Fruit fly (Drosophila melanogaster) whole organism, embryonic: ENCODE results near the gene ProRS-m.

Experiments used
- Aef1 ChIP-seq: fragments of 200-800 bp; sonication (Bioruptor generic); IDR thresholded peaks from 3 replicates; pipeline ENCODE4 v1.3.6; 2022; ENCODE audit warnings: missing biosample characterization, missing genetic modification characterization
- C15 ChIP-seq: fragments of 200-800 bp; sonication (Bioruptor generic); IDR thresholded peaks from 3 replicates; pipeline ENCODE4 v1.3.6; 2022; ENCODE audit warnings: missing biosample characterization, missing genetic modification characterization
- CG10274 ChIP-seq: fragments of 200-800 bp; sonication (Bioruptor generic); optimal IDR thresholded peaks from 3 replicates; lab custom pipeline; 2017; ENCODE audit warnings: missing biosample characterization, mild to moderate bottlenecking, missing genetic modification characterization
- CG10366 ChIP-seq: fragments of 200-800 bp; sonication (Bioruptor generic); IDR thresholded peaks from 2 replicates; pipeline ENCODE4 v1.3.6; 2022; ENCODE audit warnings: missing biosample characterization, missing genetic modification characterization
- CG11398 ChIP-seq: fragments of 200-800 bp; sonication (Bioruptor generic); optimal IDR thresholded peaks from 2 replicates; lab custom pipeline; 2016; ENCODE audit warnings: missing biosample characterization, missing genetic modification characterization
- CG12155 ChIP-seq: fragments of 200-800 bp; sonication (Bioruptor generic); optimal IDR thresholded peaks from 3 replicates; lab custom pipeline; 2016; ENCODE audit warnings: missing biosample characterization, missing genetic modification characterization
- CG13424 ChIP-seq: fragments of 200-800 bp; sonication (Bioruptor generic); optimal IDR thresholded peaks from 2 replicates; lab custom pipeline; 2019; ENCODE audit warnings: missing biosample characterization, mild to moderate bottlenecking, missing genetic modification characterization, moderate library complexity
- CG14050 ChIP-seq: fragments of 200-800 bp; sonication (Bioruptor generic); IDR thresholded peaks from 3 replicates; pipeline ENCODE4 v1.3.6; 2022; ENCODE audit warnings: missing biosample characterization, missing genetic modification characterization
- CG1602 ChIP-seq: fragments of 200-800 bp; sonication (Bioruptor generic); optimal IDR thresholded peaks from 3 replicates; lab custom pipeline; 2016; ENCODE audit warnings: missing biosample characterization, missing genetic modification characterization
- CG17612 ChIP-seq: fragments of 200-800 bp; sonication (Bioruptor generic); IDR thresholded peaks from 2 replicates; pipeline ENCODE4 v1.3.6; 2022; ENCODE audit warnings: missing biosample characterization, missing genetic modification characterization
- CG17802 ChIP-seq: fragments of 200-800 bp; sonication (Bioruptor generic); optimal IDR thresholded peaks from 2 replicates; lab custom pipeline; 2018; ENCODE audit warnings: missing biosample characterization, mild to moderate bottlenecking, missing genetic modification characterization, moderate library complexity
- CG3995 ChIP-seq: fragments of 200-800 bp; sonication (Bioruptor generic); optimal IDR thresholded peaks from 3 replicates; lab custom pipeline; 2016; ENCODE audit warnings: missing biosample characterization, missing genetic modification characterization
- CG4617 ChIP-seq: fragments of 200-800 bp; sonication (Bioruptor generic); optimal IDR thresholded peaks from 3 replicates; lab custom pipeline; 2016; ENCODE audit warnings: missing biosample characterization, missing genetic modification characterization, borderline replicate concordance
- CG5180 ChIP-seq: fragments of 200-800 bp; sonication (Bioruptor generic); optimal IDR thresholded peaks from 3 replicates; lab custom pipeline; 2017; ENCODE audit warnings: missing biosample characterization, missing genetic modification characterization, mild to moderate bottlenecking, moderate library complexity, missing genetic modification reagents
- CG6654 ChIP-seq: fragments of 200-800 bp; sonication (Bioruptor generic); optimal IDR thresholded peaks from 2 replicates; lab custom pipeline; 2017; ENCODE audit warnings: missing biosample characterization, mild to moderate bottlenecking, missing genetic modification characterization
- CG7357 ChIP-seq: fragments of 200-800 bp; sonication (Bioruptor generic); IDR thresholded peaks from 3 replicates; pipeline ENCODE4 v1.3.6; 2022; ENCODE audit warnings: missing biosample characterization, missing genetic modification characterization
- CG7372 ChIP-seq: fragments of 200-800 bp; sonication (Bioruptor generic); IDR thresholded peaks from 2 replicates; pipeline ENCODE4 v1.3.6; 2022; ENCODE audit warnings: missing biosample characterization, missing genetic modification characterization
- CG8924 ChIP-seq: fragments of 200-800 bp; optimal IDR thresholded peaks from 3 replicates; lab custom pipeline; 2019; ENCODE audit warnings: missing biosample characterization, mild to moderate bottlenecking, missing genetic modification characterization, moderate library complexity
- CG9437 ChIP-seq: fragments of 200-800 bp; sonication (Bioruptor generic); optimal IDR thresholded peaks from 2 replicates; lab custom pipeline; 2018; ENCODE audit warnings: missing biosample characterization, mild to moderate bottlenecking, missing genetic modification characterization
- CG9817 ChIP-seq: fragments of 200-800 bp; sonication (Bioruptor generic); optimal IDR thresholded peaks from 2 replicates; lab custom pipeline; 2018; ENCODE audit warnings: missing biosample characterization, mild to moderate bottlenecking, missing genetic modification characterization, moderate library complexity
- CrebB ChIP-seq: fragments of 200-800 bp; sonication (Bioruptor generic); optimal IDR thresholded peaks from 3 replicates; lab custom pipeline; 2018; ENCODE audit warnings: missing biosample characterization, mild to moderate bottlenecking, missing genetic modification characterization
- D ChIP-seq, 2 experiments: fragments of 200-800 bp in 1 of 2; fragments of >200 bp in 1 of 2; sonication (Bioruptor generic) in 1 of 2; optimal IDR thresholded peaks; 2 replicates in 1 of 2; 3 replicates in 1 of 2; lab custom pipeline; 2017; ENCODE audit warnings: mild to moderate bottlenecking in 1 of 2, missing biosample characterization in 1 of 2, missing genetic modification characterization in 1 of 2, missing genetic modification reagents in 1 of 2
- D19A ChIP-seq: fragments of 200-800 bp; optimal IDR thresholded peaks from 3 replicates; lab custom pipeline; 2019; ENCODE audit warnings: missing biosample characterization, mild to moderate bottlenecking, missing genetic modification characterization, moderate library complexity
- Dfd ChIP-seq, 2 experiments: fragments of >200 bp; optimal IDR thresholded peaks; 2 replicates each; lab custom pipeline; 2017; ENCODE audit warnings: missing biosample characterization in 2 of 2, missing genetic modification characterization in 2 of 2
- Hsf ChIP-seq: fragments of 200-800 bp; sonication (Bioruptor generic); optimal IDR thresholded peaks from 3 replicates; lab custom pipeline; 2016; ENCODE audit warnings: missing biosample characterization, missing genetic modification characterization
- Lim3 ChIP-seq: fragments of 200-800 bp; sonication (Bioruptor generic); IDR thresholded peaks from 2 replicates; pipeline ENCODE4 v1.3.6; 2022; ENCODE audit warnings: missing biosample characterization, missing genetic modification characterization
- Meics ChIP-seq: fragments of 200-800 bp; sonication (Bioruptor generic); optimal IDR thresholded peaks from 2 replicates; lab custom pipeline; 2017; ENCODE audit warnings: missing biosample characterization, mild to moderate bottlenecking, missing genetic modification characterization
- Nf-YB ChIP-seq: fragments of 200-800 bp; sonication (Bioruptor generic); optimal IDR thresholded peaks from 3 replicates; lab custom pipeline; 2019; ENCODE audit warnings: missing biosample characterization, mild to moderate bottlenecking, missing genetic modification characterization, moderate library complexity
- Nf-YC ChIP-seq: fragments of 200-800 bp; optimal IDR thresholded peaks from 3 replicates; lab custom pipeline; 2019; ENCODE audit warnings: missing biosample characterization, mild to moderate bottlenecking, missing genetic modification characterization, moderate library complexity
- Ravus ChIP-seq: fragments of 200-800 bp; sonication (Bioruptor generic); IDR thresholded peaks from 2 replicates; pipeline ENCODE4 v1.3.6; 2022; ENCODE audit warnings: missing biosample characterization, missing genetic modification characterization
- Sry-δ ChIP-seq: fragments of 200-800 bp; sonication (Bioruptor generic); optimal IDR thresholded peaks from 2 replicates; lab custom pipeline; 2016; ENCODE audit warnings: missing biosample characterization, missing genetic modification characterization
- Stat92E ChIP-seq, 3 experiments: fragments of >200 bp in 2 of 3; fragments of 200-800 bp in 1 of 3; sonication (Bioruptor generic) in 1 of 3; optimal IDR thresholded peaks; 2 replicates each; lab custom pipeline; 2017 to 2019; ENCODE audit warnings: missing biosample characterization in 3 of 3, missing genetic modification characterization in 3 of 3, mild to moderate bottlenecking in 1 of 3, moderate library complexity in 1 of 3
- YL-1 ChIP-seq: fragments of 200-800 bp; sonication (Bioruptor generic); optimal IDR thresholded peaks from 3 replicates; lab custom pipeline; 2017; ENCODE audit warnings: missing biosample characterization, mild to moderate bottlenecking, missing genetic modification characterization
- abd-A ChIP-seq: fragments of 200-800 bp; sonication (Bioruptor generic); optimal IDR thresholded peaks from 3 replicates; lab custom pipeline; 2019; ENCODE audit warnings: missing biosample characterization, mild to moderate bottlenecking, missing genetic modification characterization, moderate library complexity
- ap ChIP-seq: fragments of 200-800 bp; sonication (Bioruptor generic); IDR thresholded peaks from 2 replicates; pipeline ENCODE4 v1.3.6; 2022; ENCODE audit warnings: missing biosample characterization, missing genetic modification characterization
- cas ChIP-seq: fragments of 200-800 bp; sonication (Bioruptor generic); IDR thresholded peaks from 2 replicates; pipeline ENCODE4 v1.3.6; 2022; ENCODE audit warnings: missing biosample characterization, missing genetic modification characterization
- ci ChIP-seq: fragments of 200-800 bp; sonication (Bioruptor generic); IDR thresholded peaks from 3 replicates; pipeline ENCODE4 v1.3.6; 2022; ENCODE audit warnings: missing biosample characterization, missing genetic modification characterization
- cwo ChIP-seq: fragments of 200-800 bp; sonication (Bioruptor generic); optimal IDR thresholded peaks from 3 replicates; lab custom pipeline; 2017; ENCODE audit warnings: missing biosample characterization, missing genetic modification characterization, mild to moderate bottlenecking, moderate library complexity, missing genetic modification reagents
- eve ChIP-seq, 2 experiments: fragments of >200 bp; optimal IDR thresholded peaks; 2 replicates each; lab custom pipeline; 2017; ENCODE audit warnings: missing biosample characterization in 2 of 2, missing genetic modification characterization in 2 of 2
- exex ChIP-seq: fragments of 200-800 bp; sonication (Bioruptor generic); optimal IDR thresholded peaks from 4 replicates; lab custom pipeline; 2018; ENCODE audit warnings: missing biosample characterization, mild to moderate bottlenecking, missing genetic modification characterization, moderate library complexity
- fd3F ChIP-seq: fragments of 200-800 bp; sonication (Bioruptor generic); optimal IDR thresholded peaks from 2 replicates; lab custom pipeline; 2018; ENCODE audit warnings: missing biosample characterization, mild to moderate bottlenecking, missing genetic modification characterization, moderate library complexity
- gem ChIP-seq: fragments of 200-800 bp; sonication (Bioruptor generic); optimal IDR thresholded peaks from 2 replicates; lab custom pipeline; 2019; ENCODE audit warnings: missing biosample characterization, mild to moderate bottlenecking, missing genetic modification characterization, moderate library complexity
- gsb-n ChIP-seq: fragments of 200-800 bp; sonication (Bioruptor generic); optimal IDR thresholded peaks from 3 replicates; lab custom pipeline; 2018; ENCODE audit warnings: missing biosample characterization, mild to moderate bottlenecking, missing genetic modification characterization
- gt ChIP-seq: fragments of 200-800 bp; sonication (Bioruptor generic); IDR thresholded peaks from 2 replicates; pipeline ENCODE4 v1.3.6; 2022; ENCODE audit warnings: missing biosample characterization, missing genetic modification characterization
- h ChIP-seq: fragments of >200 bp; optimal IDR thresholded peaks from 2 replicates; lab custom pipeline; 2017
- insv ChIP-seq, 2 experiments: fragments of 200-800 bp; sonication (Bioruptor generic); optimal IDR thresholded peaks; 3 replicates each; lab custom pipeline; 2016 to 2018; ENCODE audit warnings: missing biosample characterization in 2 of 2, missing genetic modification characterization in 2 of 2
- nom ChIP-seq: fragments of 200-800 bp; sonication (Bioruptor generic); optimal IDR thresholded peaks from 2 replicates; lab custom pipeline; 2017; ENCODE audit warnings: missing biosample characterization, missing genetic modification characterization, mild to moderate bottlenecking, moderate library complexity, missing genetic modification reagents
- pros ChIP-seq: fragments of 200-800 bp; sonication (Bioruptor generic); optimal IDR thresholded peaks from 3 replicates; lab custom pipeline; 2019; ENCODE audit warnings: missing biosample characterization, mild to moderate bottlenecking, missing genetic modification characterization, moderate library complexity
- sc ChIP-seq, 3 experiments: fragments of >200 bp in 2 of 3; fragments of 200-800 bp in 1 of 3; sonication (Bioruptor generic) in 1 of 3; optimal IDR thresholded peaks; 2 replicates in 2 of 3; 3 replicates in 1 of 3; lab custom pipeline; 2017; ENCODE audit warnings: mild to moderate bottlenecking in 1 of 3, missing biosample characterization in 1 of 3, missing genetic modification characterization in 1 of 3, missing genetic modification reagents in 1 of 3
- sna ChIP-seq: fragments of 200-800 bp; sonication (Bioruptor generic); IDR thresholded peaks from 2 replicates; pipeline ENCODE4 v1.3.6; 2022; ENCODE audit warnings: missing biosample characterization, missing genetic modification characterization; ENCODE audit not compliant: partially characterized antibody

Gene ProRS-m

dm6 chr3L:2631406-2631805 is 20.2 kb downstream of the ProRS-m start, which contains the start of the genes CG42245 and MEP-1 (continued):
- TF ChIP-seq Nf-YC (tag; lab: Kevin White, UChicago) = no peak
- no peak for TF ChIP-seq eve (GFP tag; optimal IDR thresholded peaks at IDR 0.05; lab: Kevin White, UChicago)
- no peak for TF ChIP-seq gt (GFP tag; lab: Robert Waterston, UW)
- no peak for TF ChIP-seq CG9437
- TF ChIP-seq CG17612 = no peak
- no peak for TF ChIP-seq ap (GFP tag; lab: Robert Waterston, UW)
- TF ChIP-seq YL-1 (GFP tag; lab: Kevin White, UChicago) = peak; percentile 37
- peak; percentile 50 for TF ChIP-seq CG8924
- TF ChIP-seq CG9817 (tag; lab: Kevin White, UChicago) = peak; percentile 18
- TF ChIP-seq insv (GFP tag; optimal IDR thresholded peaks at IDR 0.05; lab: Kevin White, UChicago) = peak in 1 of 2 experiments; percentile 34
- peak; percentile 56 for TF ChIP-seq CG12155 (GFP tag; lab: Kevin White, UChicago)
- TF ChIP-seq CG5180 (GFP tag; lab: Kevin White, UChicago) = no peak
- TF ChIP-seq Stat92E (GFP tag; optimal IDR thresholded peaks at IDR 0.05; lab: Kevin White, UChicago) = peak in 1 of 3 experiments; percentile 27
- TF ChIP-seq CG4617 (GFP tag; lab: Kevin White, UChicago) = peak; percentile 72
- TF ChIP-seq CG7357 (GFP tag; lab: Robert Waterston, UW) = no peak
- no peak for TF ChIP-seq fd3F (GFP tag; lab: Kevin White, UChicago)
- TF ChIP-seq CrebB (tag; lab: Kevin White, UChicago) = no peak
- TF ChIP-seq Aef1 = no peak
- TF ChIP-seq CG11398 (GFP tag; lab: Kevin White, UChicago) = peak; percentile 37
- no peak for TF ChIP-seq cwo (GFP tag; lab: Kevin White, UChicago)
- TF ChIP-seq cas = no peak
- TF ChIP-seq CG7372 = no peak
- no peak for TF ChIP-seq h (lab: Kevin White, UChicago)
- peak; percentile 61 for TF ChIP-seq sna (GFP tag; lab: Robert Waterston, UW)
- TF ChIP-seq Ravus (GFP tag; lab: Robert Waterston, UW) = no peak
- TF ChIP-seq abd-A (tag; lab: Kevin White, UChicago) = no peak
- TF ChIP-seq CG3995 (GFP tag; lab: Kevin White, UChicago) = peak; percentile 34
- no peak for TF ChIP-seq Nf-YB (GFP tag; lab: Kevin White, UChicago)
- TF ChIP-seq Meics (GFP tag; lab: Kevin White, UChicago) = peak; percentile 45
- TF ChIP-seq Lim3 (GFP tag; lab: Robert Waterston, UW) = no peak
- peak; percentile 17 for TF ChIP-seq CG13424 (tag; lab: Kevin White, UChicago)
- no peak for TF ChIP-seq pros (GFP tag; lab: Kevin White, UChicago)
- no peak for TF ChIP-seq CG17802 (tag; lab: Kevin White, UChicago)
- TF ChIP-seq CG10274 (GFP tag; lab: Kevin White, UChicago) = no peak
- no peak for TF ChIP-seq D (optimal IDR thresholded peaks at IDR 0.05; lab: Kevin White, UChicago)
- TF ChIP-seq D (GFP tag; optimal IDR thresholded peaks at IDR 0.05; lab: Kevin White, UChicago) = no peak
- TF ChIP-seq gsb-n (tag; lab: Kevin White, UChicago) = no peak
- no peak for TF ChIP-seq CG10366 (GFP tag; lab: Robert Waterston, UW)
- peak; percentile 26 for TF ChIP-seq CG1602 (GFP tag; lab: Kevin White, UChicago)
- no peak for TF ChIP-seq CG14050 (GFP tag; lab: Robert Waterston, UW)
- TF ChIP-seq CG6654 (GFP tag; lab: Kevin White, UChicago) = no peak
- TF ChIP-seq exex (tag; lab: Kevin White, UChicago) = peak; percentile 33
- no peak for TF ChIP-seq C15 (GFP tag; lab: Robert Waterston, UW)
- peak; percentile 55; the same call in 1 of the 3 replicates for TF ChIP-seq ci (GFP tag; lab: Robert Waterston, UW)
- no peak for TF ChIP-seq Dfd (GFP tag; optimal IDR thresholded peaks at IDR 0.05; lab: Kevin White, UChicago)
- peak; percentile 70 for TF ChIP-seq Sry-δ (GFP tag; lab: Kevin White, UChicago)
- peak; percentile 53 for TF ChIP-seq gem (tag; lab: Kevin White, UChicago)
- peak; percentile 63 for TF ChIP-seq Hsf (GFP tag; lab: Kevin White, UChicago)
- TF ChIP-seq sc (optimal IDR thresholded peaks at IDR 0.05; lab: Kevin White, UChicago) = no peak
- peak; percentile 1 for TF ChIP-seq sc (GFP tag; optimal IDR thresholded peaks at IDR 0.05; lab: Kevin White, UChicago)
- TF ChIP-seq D19A = peak; percentile 27
- TF ChIP-seq nom (GFP tag; lab: Kevin White, UChicago) = no peak
